Worm (Caenorhabditis elegans): ENCODE data around the gene Y41E3.22.
"Not testable (repeated sequence)": the region's sequence is repeated elsewhere in the genome, so short reads cannot be mapped to it uniquely, and the experiment has no call there.

The Y41E3.22 gene

ce11 chrIV:14929421-14929820 lies 21.1 kb upstream of the Y41E3.22 start, which contains the start of gene Y57G11C.28:
Y57G11C.28 (plus strand) TSS chrIV:14929721.
- TF ChIP-seq mab-5 (tag; optimal IDR thresholded peaks at IDR 0.05) (no peak), ztf-11 (tag; optimal IDR thresholded peaks at IDR 0.05) (no peak), unc-62 (GFP tag; optimal IDR thresholded peaks at IDR 0.05) (no peak), sptf-1 (tag; optimal IDR thresholded peaks at IDR 0.05) (no peak), lsy-2 (tag; optimal IDR thresholded peaks at IDR 0.05) (no peak), zip-8 (tag; optimal IDR thresholded peaks at IDR 0.05) (no peak), ces-1 (GFP tag; optimal IDR thresholded peaks at IDR 0.05) (no peak), sem-2 (GFP tag; optimal IDR thresholded peaks at IDR 0.05) (no peak), nhr-28 (tag; optimal IDR thresholded peaks at IDR 0.05) (no peak)

ce11 chrIV:14932640-14933039 lies 17.9 kb upstream of the Y41E3.22 start, which contains the start of gene Y57G11C.1131:
Y57G11C.1131 (plus strand) TSS chrIV:14932972.
- TF ChIP-seq ceh-83 (GFP tag; optimal IDR thresholded peaks at IDR 0.05) (no peak), tbx-8 (GFP tag; optimal IDR thresholded peaks at IDR 0.05) (no peak), mep-1 (tag; optimal IDR thresholded peaks at IDR 0.05) (no peak), lin-32 (GFP tag; optimal IDR thresholded peaks at IDR 0.05) (no peak), zip-8 (tag; optimal IDR thresholded peaks at IDR 0.05) (no peak)

- no peak for TF ChIP-seq snpc-4 (tag; optimal IDR thresholded peaks at IDR 0.05)
- no peak for TF ChIP-seq nhr-76 (tag; optimal IDR thresholded peaks at IDR 0.05)
- no peak for TF ChIP-seq mab-5 (tag; optimal IDR thresholded peaks at IDR 0.05)
- no peak for TF ChIP-seq bed-3 (GFP tag; optimal IDR thresholded peaks at IDR 0.05)
- no peak for TF ChIP-seq unc-62 (GFP tag; optimal IDR thresholded peaks at IDR 0.05)
- no peak for TF ChIP-seq nhr-2 (tag; optimal IDR thresholded peaks at IDR 0.05)
- TF ChIP-seq nhr-237 (tag; optimal IDR thresholded peaks at IDR 0.05) = no peak
- no peak for TF ChIP-seq M03D4.4 (tag; optimal IDR thresholded peaks at IDR 0.05)
- no peak for TF ChIP-seq nhr-12 (tag; optimal IDR thresholded peaks at IDR 0.05)
- TF ChIP-seq elt-3 (tag; optimal IDR thresholded peaks at IDR 0.05) = no peak
These were observed 13.5 kb upstream of the Y41E3.22 start, which contains the start of gene Y57G11C.1144 for ce11 chrIV:14937017-14937416. Y57G11C.1144 (plus strand) TSS chrIV:14937317.

ce11 chrIV:14938596-14938995 lies 11.9 kb upstream of the Y41E3.22 start, which contains the start of gene Y57G11C.30:
Y57G11C.30 (plus strand) TSS chrIV:14938896.
- not testable (repeated sequence) for TF ChIP-seq elt-1 (tag; optimal IDR thresholded peaks at IDR 0.05; ENCODE audit: borderline replicate concordance, insufficient read depth); unc-120 (tag; optimal IDR thresholded peaks at IDR 0.05; ENCODE audit: poor library complexity, severe bottlenecking); ceh-83 (GFP tag; optimal IDR thresholded peaks at IDR 0.05)

ce11 chrIV:14944234-14944633 lies 6.3 kb upstream of the Y41E3.22 start, which contains the start of gene Y57G11C.48:
Y57G11C.48 (minus strand) TSS chrIV:14944334.
- TF ChIP-seq unc-62 (GFP tag; optimal IDR thresholded peaks at IDR 0.05) = no peak
- TF ChIP-seq lin-32 (GFP tag; optimal IDR thresholded peaks at IDR 0.05) = no peak
- TF ChIP-seq elt-1 (tag; optimal IDR thresholded peaks at IDR 0.05; ENCODE audit: borderline replicate concordance, insufficient read depth) = no peak
- TF ChIP-seq lin-13 (tag; optimal IDR thresholded peaks at IDR 0.05) = no peak
- no peak for TF ChIP-seq cnd-1 (tag; optimal IDR thresholded peaks at IDR 0.05)
- TF ChIP-seq tbx-8 (GFP tag; optimal IDR thresholded peaks at IDR 0.05) = no peak
- TF ChIP-seq ztf-11 (tag; optimal IDR thresholded peaks at IDR 0.05) = no peak
- no peak for TF ChIP-seq zip-8 (tag; optimal IDR thresholded peaks at IDR 0.05)
- no peak for TF ChIP-seq ham-2 (GFP tag; optimal IDR thresholded peaks at IDR 0.05)
- no peak for TF ChIP-seq drap-1 (GFP tag; optimal IDR thresholded peaks at IDR 0.05)
- TF ChIP-seq hlh-1 (tag; optimal IDR thresholded peaks at IDR 0.05) = no peak
- TF ChIP-seq nhr-2 (tag; optimal IDR thresholded peaks at IDR 0.05) = no peak
- TF ChIP-seq snpc-4 (tag; optimal IDR thresholded peaks at IDR 0.05) = no peak
- TF ChIP-seq unc-120 (tag; optimal IDR thresholded peaks at IDR 0.05; ENCODE audit: poor library complexity, severe bottlenecking) = no peak
- no peak for TF ChIP-seq mls-2 (tag; optimal IDR thresholded peaks at IDR 0.05)
- TF ChIP-seq sem-2 (GFP tag; optimal IDR thresholded peaks at IDR 0.05) = no peak
- no peak for TF ChIP-seq mep-1 (tag; optimal IDR thresholded peaks at IDR 0.05)

ce11 chrIV:14949048-14949447 lies 1.5 kb upstream of the Y41E3.22 start:
- TF ChIP-seq ceh-83 (GFP tag; optimal IDR thresholded peaks at IDR 0.05) (no peak), lin-13 (tag; optimal IDR thresholded peaks at IDR 0.05) (no peak), flh-1 (GFP tag; optimal IDR thresholded peaks at IDR 0.05) (no peak), unc-39 (tag; optimal IDR thresholded peaks at IDR 0.05) (no peak), bed-3 (GFP tag; optimal IDR thresholded peaks at IDR 0.05) (no peak)
